Worm (Caenorhabditis elegans): ENCODE results near the gene Y70C5A.2.

DNA sequence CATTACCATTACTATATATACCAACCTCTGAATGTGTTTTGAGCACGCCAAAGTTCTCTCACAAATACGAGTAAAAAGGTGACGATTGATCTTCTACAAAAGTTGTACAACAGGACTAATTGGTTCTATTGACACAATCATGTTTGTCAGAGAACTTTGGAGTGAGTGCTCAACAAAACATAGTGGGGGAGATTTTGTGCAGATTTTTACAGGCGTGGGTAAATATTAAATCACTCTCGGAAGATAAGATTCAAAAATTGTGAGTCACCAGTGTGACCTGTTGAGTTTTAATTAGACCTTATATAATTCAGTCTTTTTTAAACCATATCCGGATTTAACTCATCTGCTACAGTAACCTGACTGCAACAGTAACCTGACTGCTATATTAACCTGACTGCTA is 49.2 kb upstream of the Y70C5A.2 start, which contains the start of gene F14F8.8:
- no peak for TF ChIP-seq nhr-237 (tag; optimal IDR thresholded peaks at IDR 0.05)
- TF ChIP-seq mab-5 (tag; optimal IDR thresholded peaks at IDR 0.05), result no peak
- no peak for TF ChIP-seq elt-3 (tag; optimal IDR thresholded peaks at IDR 0.05)
- no peak for TF ChIP-seq nhr-76 (tag; optimal IDR thresholded peaks at IDR 0.05)
- no peak for TF ChIP-seq unc-62 (GFP tag; optimal IDR thresholded peaks at IDR 0.05)
- TF ChIP-seq lsy-2 (tag; optimal IDR thresholded peaks at IDR 0.05), result no peak

Measured in whole organism, mixed stage, embryonic.